Worm (Caenorhabditis elegans) whole organism, L3 larva: Measurements from ENCODE around the gene ZK1236.1.

Experiments
- ZK546.5 ChIP-seq: sonication (generic microtip); optimal IDR thresholded peaks from 2 replicates; lab custom pipeline; 2017; ENCODE audit warnings: missing biosample characterization, missing genetic modification characterization
- aly-2 ChIP-seq: fragments of 150-350 bp; optimal IDR thresholded peaks from 2 replicates; lab custom pipeline; 2014; ENCODE audit warnings: missing biosample characterization, missing genetic modification characterization
- ceh-28 ChIP-seq: fragments of 150-350 bp; optimal IDR thresholded peaks from 2 replicates; lab custom pipeline; 2014; ENCODE audit warnings: missing biosample characterization, missing genetic modification reagents, missing genetic modification characterization
- ceh-82 ChIP-seq: fragments of 150-350 bp; optimal IDR thresholded peaks from 2 replicates; lab custom pipeline; 2014; ENCODE audit warnings: missing biosample characterization, missing genetic modification characterization
- ceh-9 ChIP-seq: sonication (generic microtip); optimal IDR thresholded peaks from 2 replicates; lab custom pipeline; 2018; ENCODE audit warnings: missing biosample characterization, missing genetic modification characterization
- egl-5 ChIP-seq: fragments of 150-350 bp; optimal IDR thresholded peaks from 2 replicates; lab custom pipeline; 2017; ENCODE audit warnings: missing biosample characterization, missing genetic modification reagents, missing genetic modification characterization, inconsistent platforms
- elt-3 ChIP-seq, 3 experiments: fragments of 150-350 bp in 1 of 3; sonication (generic microtip) in 2 of 3; optimal IDR thresholded peaks; 2 replicates in 2 of 3; 4 replicates in 1 of 3; lab custom pipeline; 2014 to 2017; ENCODE audit warnings: missing biosample characterization in 3 of 3, missing genetic modification characterization in 3 of 3
- fkh-10 ChIP-seq: sonication (generic microtip); optimal IDR thresholded peaks from 2 replicates; lab custom pipeline; 2017; ENCODE audit warnings: missing biosample characterization, missing genetic modification reagents, missing genetic modification characterization
- hmg-11 ChIP-seq: sonication (generic microtip); optimal IDR thresholded peaks from 2 replicates; lab custom pipeline; 2016; ENCODE audit warnings: missing genetic modification characterization, missing compliant biosample characterization
- jun-1 ChIP-seq: fragments of 150-350 bp; optimal IDR thresholded peaks from 2 replicates; lab custom pipeline; 2014; ENCODE audit warnings: missing biosample characterization, missing genetic modification reagents, missing genetic modification characterization
- lin-15B ChIP-seq: fragments of 150-350 bp; optimal IDR thresholded peaks from 2 replicates; lab custom pipeline; 2014; ENCODE audit warnings: missing biosample characterization, missing genetic modification characterization
- lin-39 ChIP-seq: fragments of 150-350 bp; optimal IDR thresholded peaks from 2 replicates; lab custom pipeline; 2018; ENCODE audit warnings: missing biosample characterization, missing genetic modification reagents, missing genetic modification characterization
- lsy-12 ChIP-seq: sonication (generic microtip); optimal IDR thresholded peaks from 2 replicates; lab custom pipeline; 2016; ENCODE audit warnings: mild to moderate bottlenecking, missing genetic modification characterization, missing compliant biosample characterization
- mdl-1 ChIP-seq: fragments of 150-350 bp; optimal IDR thresholded peaks from 2 replicates; lab custom pipeline; 2014; ENCODE audit warnings: missing biosample characterization, missing genetic modification characterization
- mml-1 ChIP-seq: fragments of 150-350 bp; sonication (generic microtip); optimal IDR thresholded peaks from 3 replicates; lab custom pipeline; 2014; ENCODE audit warnings: missing biosample characterization, missing genetic modification characterization
- nfya-1 ChIP-seq: sonication (generic microtip); optimal IDR thresholded peaks from 2 replicates; lab custom pipeline; 2017; ENCODE audit warnings: missing genetic modification characterization, mild to moderate bottlenecking, missing compliant biosample characterization, antibody characterized with exemption, moderate library complexity; ENCODE audit not compliant: insufficient read depth
- nhr-12 ChIP-seq: fragments of 150-350 bp; optimal IDR thresholded peaks from 2 replicates; lab custom pipeline; 2014; ENCODE audit warnings: missing biosample characterization, missing genetic modification characterization
- nhr-23 ChIP-seq: fragments of 150-350 bp; optimal IDR thresholded peaks from 2 replicates; lab custom pipeline; 2014; ENCODE audit warnings: missing biosample characterization, missing genetic modification reagents, missing genetic modification characterization
- nhr-237 ChIP-seq: fragments of 150-350 bp; optimal IDR thresholded peaks from 2 replicates; lab custom pipeline; 2014; ENCODE audit warnings: missing biosample characterization, missing genetic modification characterization
- nhr-25 ChIP-seq: sonication (generic microtip); optimal IDR thresholded peaks from 2 replicates; lab custom pipeline; 2017; ENCODE audit warnings: missing biosample characterization, missing genetic modification characterization
- nhr-28 ChIP-seq: fragments of 150-350 bp; optimal IDR thresholded peaks from 2 replicates; lab custom pipeline; 2014; ENCODE audit warnings: missing biosample characterization, missing genetic modification characterization
- nhr-43 ChIP-seq: sonication (generic microtip); optimal IDR thresholded peaks from 2 replicates; lab custom pipeline; 2016; ENCODE audit warnings: mild to moderate bottlenecking, missing genetic modification characterization, missing compliant biosample characterization; ENCODE audit not compliant: poor library complexity, severe bottlenecking
- nhr-67 ChIP-seq: fragments of 150-350 bp; optimal IDR thresholded peaks from 2 replicates; lab custom pipeline; 2014; ENCODE audit warnings: missing biosample characterization, missing genetic modification characterization
- nhr-76 ChIP-seq: fragments of 150-350 bp; sonication (generic microtip); optimal IDR thresholded peaks from 5 replicates; lab custom pipeline; 2014; ENCODE audit warnings: missing biosample characterization, missing genetic modification characterization
- nhr-77 ChIP-seq: fragments of 150-350 bp; optimal IDR thresholded peaks from 2 replicates; lab custom pipeline; 2014; ENCODE audit warnings: missing biosample characterization, missing genetic modification characterization
- pha-4 ChIP-seq: fragments of 150-350 bp; optimal IDR thresholded peaks from 2 replicates; lab custom pipeline; 2014; ENCODE audit warnings: missing biosample characterization, missing genetic modification reagents, missing genetic modification characterization
- pqm-1 ChIP-seq: fragments of 150-350 bp; optimal IDR thresholded peaks from 2 replicates; lab custom pipeline; 2017; ENCODE audit warnings: missing biosample characterization, missing genetic modification characterization, inconsistent platforms
- sea-2 ChIP-seq: fragments of 150-350 bp; sonication (generic microtip); optimal IDR thresholded peaks from 4 replicates; lab custom pipeline; 2014; ENCODE audit warnings: missing biosample characterization, missing genetic modification reagents, missing genetic modification characterization
- skn-1 ChIP-seq: fragments of 150-350 bp; optimal IDR thresholded peaks from 2 replicates; lab custom pipeline; 2014; ENCODE audit warnings: missing biosample characterization, missing genetic modification characterization
- tbx-2 ChIP-seq: sonication (generic microtip); optimal IDR thresholded peaks from 2 replicates; lab custom pipeline; 2016; ENCODE audit warnings: mild to moderate bottlenecking, missing genetic modification characterization, missing compliant biosample characterization
- unc-39 ChIP-seq: sonication (generic microtip); optimal IDR thresholded peaks from 4 replicates; lab custom pipeline; 2017; ENCODE audit warnings: missing biosample characterization, missing genetic modification characterization
- zag-1 ChIP-seq: fragments of 150-350 bp; optimal IDR thresholded peaks from 2 replicates; lab custom pipeline; 2014; ENCODE audit warnings: missing biosample characterization, missing genetic modification characterization
- ztf-4 ChIP-seq: fragments of 150-350 bp; optimal IDR thresholded peaks from 2 replicates; lab custom pipeline; 2014; ENCODE audit warnings: missing biosample characterization, missing genetic modification characterization

The ZK1236.1 gene

DNA sequence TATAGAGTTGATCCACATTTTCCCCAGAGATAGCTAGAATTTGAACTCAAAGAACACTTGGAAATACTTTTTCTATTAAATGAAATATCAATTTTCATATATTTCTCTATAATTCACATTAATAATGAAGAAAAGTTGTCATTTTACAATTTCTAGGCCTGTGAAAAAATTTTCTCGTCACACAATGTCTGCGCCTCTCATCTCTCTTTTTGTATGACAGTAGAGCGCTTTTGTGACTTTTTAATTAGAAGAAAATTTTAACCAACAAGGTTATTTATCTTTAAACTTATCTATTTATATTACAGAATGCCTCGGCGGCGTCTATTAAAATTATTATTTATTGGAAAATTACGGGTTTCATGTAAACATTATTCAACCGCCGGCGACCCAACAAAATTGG, at the start of gene ZK1236.1:
Gene ZK1236.1, plus strand, starts transcription at position 263 of the 400 bp plus-strand sequence.
- no peak for TF ChIP-seq nhr-43
- TF ChIP-seq pha-4 = peak; percentile 46
- TF ChIP-seq nfya-1 (tag; lab: Kevin White, UChicago) = peak; percentile 38

DNA sequence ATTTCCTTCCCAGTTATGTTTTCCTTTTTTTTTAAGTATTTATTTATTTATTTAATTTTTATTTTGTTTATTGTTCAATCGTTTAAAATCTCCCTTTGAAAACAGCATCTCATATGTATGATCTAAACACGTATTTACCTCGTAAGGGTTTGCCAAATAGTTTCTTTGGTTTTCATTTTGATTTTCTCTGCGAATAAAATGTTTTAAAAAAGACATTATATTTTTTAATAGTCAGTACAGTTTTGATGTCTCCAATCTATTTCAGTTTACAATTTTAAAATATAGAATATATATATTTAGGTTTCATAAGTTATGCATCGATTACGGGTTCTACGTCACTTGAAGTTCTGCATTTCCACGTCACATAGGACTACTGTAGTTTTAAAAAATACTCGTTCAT, 48.5 kb upstream of the ZK1236.1 start, which contains the start of gene R05D3.12:
Gene R05D3.12, plus strand, starts transcription at position 301 of the 400 bp plus-strand sequence.
- no peak for TF ChIP-seq zag-1
- no peak for TF ChIP-seq skn-1 (tag; lab: Kevin White, UChicago)
- no peak for TF ChIP-seq nhr-76 (tag; lab: Kevin White, UChicago)
- no peak for TF ChIP-seq jun-1 (tag; lab: Kevin White, UChicago)
- no peak for TF ChIP-seq nhr-23 (tag; lab: Kevin White, UChicago)

DNA sequence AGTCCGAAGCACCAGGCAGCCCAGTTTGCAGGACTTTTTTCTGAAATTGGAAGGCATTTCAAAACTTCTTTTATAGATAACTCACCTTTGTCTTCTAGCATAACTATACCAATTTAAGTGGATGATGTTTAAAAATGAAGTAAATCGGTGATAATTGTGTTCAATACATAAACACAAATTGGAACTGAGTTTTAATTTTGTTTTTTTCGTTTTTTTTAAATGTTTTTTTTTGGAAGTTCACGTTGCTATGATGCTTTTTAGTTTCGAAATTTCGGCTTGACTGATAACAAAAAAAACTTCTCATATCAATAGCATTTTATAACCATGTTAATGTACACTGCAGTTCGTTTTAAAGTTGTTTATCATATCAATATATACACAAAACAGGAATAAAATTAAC, 39.6 kb upstream of the ZK1236.1 start, which contains the start of gene ZK353.4:
Gene ZK353.4, minus strand, starts transcription at position 101 of the 400 bp plus-strand sequence.
- TF ChIP-seq zag-1 = no peak
- TF ChIP-seq lin-39 (tag; lab: Kevin White, UChicago) = no peak
- no peak for TF ChIP-seq ceh-82
- TF ChIP-seq mdl-1 (tag; lab: Kevin White, UChicago) = no peak
- TF ChIP-seq nfya-1 (tag; lab: Kevin White, UChicago) = no peak
- no peak for TF ChIP-seq nhr-12
- TF ChIP-seq sea-2 (GFP tag; lab: Kevin White, UChicago) = no peak
- TF ChIP-seq nhr-28 (tag; lab: Kevin White, UChicago) = no peak
- no peak for TF ChIP-seq nhr-77
- TF ChIP-seq ceh-9 = no peak
- no peak for TF ChIP-seq elt-3 (tag; optimal IDR thresholded peaks at IDR 0.05; lab: Kevin White, UChicago)
- no peak for TF ChIP-seq ceh-28 (tag; lab: Kevin White, UChicago)
- no peak for TF ChIP-seq mml-1 (tag; lab: Kevin White, UChicago)
- TF ChIP-seq lsy-12 (tag; lab: Kevin White, UChicago) = no peak
- no peak for TF ChIP-seq nhr-25 (tag; lab: Kevin White, UChicago)
- TF ChIP-seq egl-5 (tag; lab: Kevin White, UChicago) = no peak
- no peak for TF ChIP-seq nhr-43
- no peak for TF ChIP-seq nhr-23 (tag; lab: Kevin White, UChicago)
- no peak for TF ChIP-seq pqm-1 (tag; lab: Kevin White, UChicago)
- no peak for TF ChIP-seq fkh-10 (GFP tag; lab: Kevin White, UChicago)
- TF ChIP-seq, all 47 proteins: peak for 0

DNA sequence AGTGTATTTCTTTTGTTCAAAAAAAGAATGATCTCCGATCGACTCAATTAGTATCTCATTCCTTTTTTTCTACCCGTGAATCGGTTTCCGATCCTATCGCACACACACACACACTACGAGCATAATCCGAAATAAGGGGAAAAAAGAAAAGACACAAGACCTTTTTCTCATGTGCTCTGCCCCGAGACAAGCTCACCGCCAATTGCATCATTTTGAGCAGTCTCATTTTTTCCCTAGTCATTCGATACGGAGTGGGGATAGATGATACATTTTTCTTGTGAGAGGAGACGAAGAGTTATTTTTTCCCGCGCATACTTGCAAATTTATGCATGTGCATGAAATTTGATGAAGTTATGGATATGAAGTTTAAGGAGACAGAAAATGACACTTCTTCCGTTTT, 36.8 kb upstream of the ZK1236.1 start:
- peak; percentile 10 for TF ChIP-seq tbx-2 (tag; lab: Kevin White, UChicago)
- peak; percentile 29 for TF ChIP-seq fkh-10 (GFP tag; lab: Kevin White, UChicago)
- peak; percentile 38 for TF ChIP-seq hmg-11 (tag; lab: Kevin White, UChicago)
- TF ChIP-seq lin-39 (tag; lab: Kevin White, UChicago) = peak; percentile 50
- TF ChIP-seq nfya-1 (tag; lab: Kevin White, UChicago) = peak; percentile 71
- TF ChIP-seq ztf-4 (tag; lab: Kevin White, UChicago) = no peak
- TF ChIP-seq, all 47 proteins: peak for 5

DNA sequence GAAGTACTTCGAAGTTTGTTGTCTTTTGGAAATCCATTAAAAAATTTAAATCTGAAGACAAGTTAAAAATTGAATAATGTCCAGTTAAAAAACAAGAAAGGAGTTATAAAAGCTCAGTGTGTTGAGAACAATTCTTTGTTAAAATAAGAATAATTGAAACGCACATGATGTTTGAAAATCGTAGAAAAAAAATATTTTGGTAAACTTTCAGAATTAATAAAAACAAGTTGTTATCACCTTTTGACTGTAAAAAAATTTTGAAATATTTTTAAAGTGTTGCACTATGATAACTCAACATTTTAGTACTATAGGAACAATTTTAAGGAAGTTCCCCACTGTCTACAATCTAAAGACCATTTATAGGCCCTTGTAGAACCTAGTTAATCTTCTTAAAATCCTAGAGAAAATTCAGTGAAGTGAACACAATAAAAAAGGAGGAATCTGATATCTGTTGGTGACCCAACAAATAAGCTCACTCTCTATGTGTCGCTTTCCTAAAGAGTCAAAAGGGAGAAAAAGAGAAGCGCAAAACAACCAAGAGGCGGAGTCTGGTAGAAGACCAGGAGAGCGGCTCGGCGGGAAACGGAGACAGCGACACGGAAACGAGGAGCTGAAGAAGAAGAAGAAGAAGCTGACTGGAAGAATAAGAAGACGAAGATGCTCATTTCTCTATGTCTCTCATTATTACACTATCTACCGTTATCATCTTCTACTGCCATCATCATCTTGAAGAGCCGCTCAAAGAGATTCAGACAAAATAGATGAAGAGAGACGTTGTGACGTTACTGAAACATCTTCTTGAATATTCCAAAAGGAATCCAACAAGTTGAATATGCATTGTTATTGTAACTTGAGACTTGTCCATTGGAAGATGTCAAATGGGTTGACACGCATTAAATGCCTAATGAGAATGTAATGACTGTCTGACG, 34.5 kb upstream of the ZK1236.1 start, which contains the start of gene ZK353.10:
Gene ZK353.10, minus strand, starts transcription at position 51 of the 929 bp plus-strand sequence.
- TF ChIP-seq lin-15B (tag; lab: Kevin White, UChicago) (peak; percentile 7), jun-1 (tag; lab: Kevin White, UChicago) (no peak), pqm-1 (tag; lab: Kevin White, UChicago) (no peak), lin-39 (tag; lab: Kevin White, UChicago) (peak; percentile 10), skn-1 (tag; lab: Kevin White, UChicago) (peak; percentile 39)

DNA sequence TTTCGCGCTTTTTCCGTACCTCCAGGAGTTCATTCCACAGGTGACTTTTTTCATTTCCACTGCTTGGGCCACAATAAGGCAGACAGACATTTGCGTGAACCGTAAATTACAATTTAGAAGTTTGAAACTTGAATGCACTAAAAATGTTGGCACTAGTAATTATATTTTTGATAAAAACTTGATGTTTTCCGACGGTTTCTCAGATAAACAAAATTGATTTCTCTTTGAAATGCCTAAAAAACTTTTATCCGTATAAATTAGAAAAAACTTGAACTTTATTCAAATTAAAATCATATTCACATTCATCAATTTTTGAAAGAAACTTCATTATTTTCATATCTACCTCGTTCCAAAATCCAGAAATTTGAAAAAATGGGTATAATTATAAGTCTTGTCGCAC, 33.4 kb upstream of the ZK1236.1 start, which contains the start of gene ZK353.3:
Gene ZK353.3, plus strand, starts transcription at position 301 of the 400 bp plus-strand sequence.
- TF ChIP-seq nhr-25 (tag; lab: Kevin White, UChicago) = no peak
- no peak for TF ChIP-seq unc-39 (tag; lab: Kevin White, UChicago)
- no peak for TF ChIP-seq egl-5 (tag; lab: Kevin White, UChicago)
- no peak for TF ChIP-seq tbx-2 (tag; lab: Kevin White, UChicago)
- TF ChIP-seq ceh-82 = no peak
- TF ChIP-seq mml-1 (tag; lab: Kevin White, UChicago) = no peak
- no peak for TF ChIP-seq nhr-67 (tag; lab: Kevin White, UChicago)
- TF ChIP-seq aly-2 = no peak
- TF ChIP-seq ceh-9 = no peak
- TF ChIP-seq nhr-237 (tag; lab: Kevin White, UChicago) = no peak
- no peak for TF ChIP-seq ZK546.5 (tag; lab: Kevin White, UChicago)
- TF ChIP-seq, all 47 proteins: peak for 0
